Worm (Caenorhabditis elegans) whole organism, L3 larva: ENCODE measurements around the gene pcrg-1.

Experiments used
- aly-2 ChIP-seq: fragments of 150-350 bp; optimal IDR thresholded peaks from 2 replicates; lab custom pipeline; 2014; ENCODE audit warnings: missing biosample characterization, missing genetic modification characterization
- ama-1 ChIP-seq: fragments of 150-350 bp; optimal IDR thresholded peaks from 2 replicates; lab custom pipeline; 2018
- ceh-82 ChIP-seq: fragments of 150-350 bp; optimal IDR thresholded peaks from 2 replicates; lab custom pipeline; 2014; ENCODE audit warnings: missing biosample characterization, missing genetic modification characterization
- egl-27 ChIP-seq: sonication (generic microtip); optimal IDR thresholded peaks from 4 replicates; lab custom pipeline; 2017; ENCODE audit warnings: missing biosample characterization, missing genetic modification reagents, missing genetic modification characterization
- elt-1 ChIP-seq: fragments of 150-350 bp; optimal IDR thresholded peaks from 2 replicates; lab custom pipeline; 2014; ENCODE audit warnings: missing biosample characterization, missing genetic modification characterization
- elt-2 ChIP-seq: sonication (generic microtip); optimal IDR thresholded peaks from 2 replicates; lab custom pipeline; 2016; ENCODE audit warnings: missing genetic modification reagents, mild to moderate bottlenecking, missing genetic modification characterization, missing compliant biosample characterization
- elt-3 ChIP-seq, 3 experiments: fragments of 150-350 bp in 1 of 3; sonication (generic microtip) in 2 of 3; optimal IDR thresholded peaks; 2 replicates in 2 of 3; 4 replicates in 1 of 3; lab custom pipeline; 2014 to 2017; ENCODE audit warnings: missing biosample characterization in 3 of 3, missing genetic modification characterization in 3 of 3
- hmg-11 ChIP-seq: sonication (generic microtip); optimal IDR thresholded peaks from 2 replicates; lab custom pipeline; 2016; ENCODE audit warnings: missing genetic modification characterization, missing compliant biosample characterization
- jun-1 ChIP-seq: fragments of 150-350 bp; optimal IDR thresholded peaks from 2 replicates; lab custom pipeline; 2014; ENCODE audit warnings: missing biosample characterization, missing genetic modification reagents, missing genetic modification characterization
- mdl-1 ChIP-seq: fragments of 150-350 bp; optimal IDR thresholded peaks from 2 replicates; lab custom pipeline; 2014; ENCODE audit warnings: missing biosample characterization, missing genetic modification characterization
- nhr-23 ChIP-seq: fragments of 150-350 bp; optimal IDR thresholded peaks from 2 replicates; lab custom pipeline; 2014; ENCODE audit warnings: missing biosample characterization, missing genetic modification reagents, missing genetic modification characterization
- nhr-237 ChIP-seq: fragments of 150-350 bp; optimal IDR thresholded peaks from 2 replicates; lab custom pipeline; 2014; ENCODE audit warnings: missing biosample characterization, missing genetic modification characterization
- nhr-25 ChIP-seq: sonication (generic microtip); optimal IDR thresholded peaks from 2 replicates; lab custom pipeline; 2017; ENCODE audit warnings: missing biosample characterization, missing genetic modification characterization
- nhr-77 ChIP-seq: fragments of 150-350 bp; optimal IDR thresholded peaks from 2 replicates; lab custom pipeline; 2014; ENCODE audit warnings: missing biosample characterization, missing genetic modification characterization
- pha-4 ChIP-seq: fragments of 150-350 bp; optimal IDR thresholded peaks from 2 replicates; lab custom pipeline; 2014; ENCODE audit warnings: missing biosample characterization, missing genetic modification reagents, missing genetic modification characterization
- pqm-1 ChIP-seq: fragments of 150-350 bp; optimal IDR thresholded peaks from 2 replicates; lab custom pipeline; 2017; ENCODE audit warnings: missing biosample characterization, missing genetic modification characterization, inconsistent platforms
- sea-2 ChIP-seq: fragments of 150-350 bp; sonication (generic microtip); optimal IDR thresholded peaks from 4 replicates; lab custom pipeline; 2014; ENCODE audit warnings: missing biosample characterization, missing genetic modification reagents, missing genetic modification characterization
- snpc-4 ChIP-seq: fragments of 150-350 bp; optimal IDR thresholded peaks from 2 replicates; lab custom pipeline; 2014; ENCODE audit warnings: missing biosample characterization, missing genetic modification characterization
- unc-39 ChIP-seq: sonication (generic microtip); optimal IDR thresholded peaks from 4 replicates; lab custom pipeline; 2017; ENCODE audit warnings: missing biosample characterization, missing genetic modification characterization
- unc-62 ChIP-seq: fragments of 150-350 bp; sonication (generic microtip); optimal IDR thresholded peaks from 4 replicates; lab custom pipeline; 2014; ENCODE audit warnings: missing biosample characterization, missing genetic modification reagents, missing genetic modification characterization

Gene pcrg-1

ce11 chrII:7233274-7233673 lies 32.9 kb downstream of the pcrg-1 start:
- TF ChIP-seq elt-2 (tag; lab: Kevin White, UChicago) (peak; percentile 62), pqm-1 (tag; lab: Kevin White, UChicago) (peak; percentile 26), elt-3 (tag; optimal IDR thresholded peaks at IDR 0.05; lab: Kevin White, UChicago) (no peak), nhr-23 (tag; lab: Kevin White, UChicago) (no peak), pha-4 (peak; percentile 11)

DNA sequence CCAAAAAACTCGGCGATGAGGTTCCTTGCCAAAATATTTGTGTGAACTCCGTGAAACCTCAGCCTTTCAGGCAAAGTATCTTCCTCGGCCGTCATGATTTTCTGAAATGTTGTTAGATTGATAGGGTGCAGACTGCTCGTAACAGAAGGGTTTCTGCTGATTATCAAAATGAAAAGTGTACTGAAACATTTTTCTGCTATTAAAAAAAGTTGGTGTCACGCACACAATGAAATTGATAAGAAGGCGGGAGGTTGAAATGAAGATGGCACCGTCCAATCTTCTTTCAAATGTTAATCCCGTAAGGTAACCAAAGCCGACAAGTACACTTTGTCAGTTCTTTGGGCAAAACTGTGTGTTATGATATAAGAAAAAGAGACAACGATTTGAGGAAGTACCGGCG lies 36.6 kb downstream of the pcrg-1 start:
- TF ChIP-seq elt-2 (tag; lab: Kevin White, UChicago), result peak; percentile 58
- TF ChIP-seq unc-62 (GFP tag; lab: Kevin White, UChicago), result no peak
- TF ChIP-seq pqm-1 (tag; lab: Kevin White, UChicago), result peak; percentile 21
- TF ChIP-seq nhr-237 (tag; lab: Kevin White, UChicago), result no peak

DNA sequence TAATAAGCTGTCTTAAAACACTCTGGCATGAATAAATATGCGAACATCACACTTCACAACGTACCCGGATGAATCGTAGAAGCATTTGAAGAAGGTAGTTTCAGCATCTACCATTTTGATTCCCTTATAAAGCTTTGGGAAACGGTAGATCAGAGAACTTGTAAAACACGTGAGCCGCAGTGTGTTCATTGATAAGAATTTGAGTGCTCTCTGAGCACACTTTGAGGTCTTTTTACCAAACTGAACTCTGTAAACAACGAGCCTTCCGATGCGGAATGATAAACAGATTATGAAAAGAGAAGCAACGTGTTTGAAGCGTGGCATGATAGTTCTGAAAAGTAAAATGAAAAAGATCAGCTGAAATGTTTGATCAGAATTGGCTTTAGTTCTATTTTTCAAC lies 37.9 kb downstream of the pcrg-1 start, which contains the start of gene aqp-1:
Gene aqp-1 (minus strand): TSS at position 102 of the 400 bp plus-strand sequence.
- TF ChIP-seq hmg-11 (tag; lab: Kevin White, UChicago), result no peak
- TF ChIP-seq egl-27 (tag; lab: Kevin White, UChicago), result no peak
- no peak for TF ChIP-seq mdl-1 (tag; lab: Kevin White, UChicago)
- TF ChIP-seq pha-4, result peak; percentile 83
- peak; percentile 93 for TF ChIP-seq pqm-1 (tag; lab: Kevin White, UChicago)
- TF ChIP-seq ama-1 (lab: Kevin White, UChicago), result peak; percentile 33
- TF ChIP-seq jun-1 (tag; lab: Kevin White, UChicago), result peak; percentile 49
- peak; percentile 92 for TF ChIP-seq elt-2 (tag; lab: Kevin White, UChicago)
- no peak for TF ChIP-seq ceh-82
- TF ChIP-seq nhr-237 (tag; lab: Kevin White, UChicago), result no peak
- no peak for TF ChIP-seq nhr-77 (tag; lab: Kevin White, UChicago)
- TF ChIP-seq unc-39 (tag; lab: Kevin White, UChicago), result no peak
- no peak for TF ChIP-seq sea-2 (GFP tag; lab: Kevin White, UChicago)

DNA sequence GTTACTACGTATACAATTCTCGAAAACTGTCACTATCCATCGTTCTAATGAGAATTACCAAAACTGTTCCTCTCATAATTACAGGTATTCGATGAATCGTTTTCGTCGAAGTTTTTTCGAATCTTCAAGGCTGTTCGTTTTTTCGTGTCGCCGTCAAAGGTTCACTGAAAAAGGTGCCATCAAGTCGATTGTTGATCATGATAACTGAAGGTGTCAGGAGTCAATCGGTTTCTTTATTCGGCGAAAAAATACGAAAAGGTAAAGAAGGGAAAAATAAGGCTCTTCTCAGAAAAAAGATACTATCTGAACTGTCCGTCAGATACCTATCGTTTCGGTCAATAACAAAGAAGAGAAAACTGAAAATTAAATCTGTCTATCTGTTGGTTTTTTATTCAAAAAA lies 38.4 kb downstream of the pcrg-1 start:
- peak; percentile 77 for TF ChIP-seq elt-1 (tag; lab: Kevin White, UChicago)
- TF ChIP-seq pqm-1 (tag; lab: Kevin White, UChicago), result no peak
- TF ChIP-seq snpc-4 (tag; lab: Kevin White, UChicago), result no peak
- no peak for TF ChIP-seq aly-2 (tag; lab: Kevin White, UChicago)

DNA sequence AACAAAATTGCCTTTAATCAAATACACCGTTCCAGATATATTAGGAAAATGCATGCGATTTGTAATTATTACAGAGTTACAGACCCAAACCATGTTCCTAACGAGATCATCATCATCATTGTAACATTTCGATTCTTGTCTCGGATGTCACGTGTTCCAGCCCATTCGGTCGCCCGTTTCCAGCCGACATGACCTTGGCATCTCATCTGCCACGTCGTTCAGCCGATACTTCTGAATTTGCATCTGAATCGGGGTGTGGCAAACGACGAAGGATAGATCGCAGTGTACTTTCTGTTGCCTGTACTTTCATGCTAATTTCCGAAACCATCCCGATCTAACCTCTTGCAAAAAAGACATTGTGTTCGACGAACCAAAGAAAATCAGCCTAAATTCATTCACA lies 39.4 kb downstream of the pcrg-1 start:
- no peak for TF ChIP-seq sea-2 (GFP tag; lab: Kevin White, UChicago)
- peak; percentile 66 for TF ChIP-seq nhr-25 (tag; lab: Kevin White, UChicago)
- TF ChIP-seq, all 47 proteins: peak for 1

ce11 chrII:7242754-7243153 lies 42.4 kb downstream of the pcrg-1 start:
- TF ChIP-seq nhr-25 (tag; lab: Kevin White, UChicago) (peak; percentile 30), mdl-1 (tag; lab: Kevin White, UChicago) (no peak)
- TF ChIP-seq, all 47 proteins: peak for 1

DNA sequence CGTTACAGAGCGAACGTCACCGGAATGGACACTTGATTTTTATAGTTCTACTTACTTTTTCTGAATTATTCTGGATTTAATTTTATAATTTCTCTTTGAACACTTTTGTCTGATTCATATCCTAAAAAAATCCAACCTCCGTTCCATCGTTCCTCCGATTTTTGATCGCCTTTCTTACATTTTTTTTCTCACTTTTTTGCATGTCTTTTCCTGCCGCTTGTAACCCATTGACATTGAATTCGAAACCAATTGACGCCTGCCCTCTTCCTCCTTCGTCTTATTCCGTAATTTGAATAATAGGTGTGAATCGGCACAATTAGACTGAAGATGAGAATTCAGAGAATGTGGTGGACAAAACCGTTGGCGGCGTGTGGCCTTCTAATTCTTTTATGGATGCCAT lies 45.2 kb downstream of the pcrg-1 start, which contains the start of gene skpo-3:
Gene skpo-3 (plus strand): TSS at position 301 of the 400 bp plus-strand sequence.
- TF ChIP-seq hmg-11 (tag; lab: Kevin White, UChicago) (no peak), elt-3 (tag; optimal IDR thresholded peaks at IDR 0.05; lab: Kevin White, UChicago) (no peak)
